Fruit fly (Drosophila melanogaster) whole organism, pupa: ENCODE results near the gene RluA-1.
A peak's percentile ranks its signal among the peaks of the same experiment; 100 is the strongest.

Source experiments
- CG10348 ChIP-seq: fragments of 200-800 bp; sonication (Bioruptor generic); IDR thresholded peaks from 2 replicates; pipeline ENCODE4 v1.3.6; 2022; ENCODE audit warnings: missing biosample characterization, missing genetic modification characterization
- CG12605 ChIP-seq: fragments of 200-800 bp; sonication (Bioruptor generic); IDR thresholded peaks from 2 replicates; pipeline ENCODE4 v1.3.6; 2022; ENCODE audit warnings: missing biosample characterization, missing genetic modification characterization
- CG13204 ChIP-seq: fragments of 200-800 bp; sonication (Bioruptor generic); optimal IDR thresholded peaks from 2 replicates; lab custom pipeline; 2018; ENCODE audit warnings: missing biosample characterization, mild to moderate bottlenecking, missing genetic modification characterization, moderate library complexity
- CG14655 ChIP-seq: fragments of 200-800 bp; sonication (Bioruptor generic); optimal IDR thresholded peaks from 3 replicates; lab custom pipeline; 2017; ENCODE audit warnings: mild to moderate bottlenecking, missing biosample characterization, missing genetic modification reagents, missing genetic modification characterization
- CG15710 ChIP-seq: fragments of 200-800 bp; sonication (Bioruptor generic); optimal IDR thresholded peaks from 2 replicates; lab custom pipeline; 2018; ENCODE audit warnings: missing biosample characterization, mild to moderate bottlenecking, missing genetic modification characterization, moderate library complexity
- CG17806 ChIP-seq: fragments of 200-800 bp; sonication (Bioruptor generic); optimal IDR thresholded peaks from 2 replicates; lab custom pipeline; 2018; ENCODE audit warnings: missing biosample characterization, mild to moderate bottlenecking, missing genetic modification characterization, moderate library complexity
- CG32121 ChIP-seq: fragments of 200-800 bp; sonication (Bioruptor generic); IDR thresholded peaks from 2 replicates; pipeline ENCODE4 v1.3.6; 2022; ENCODE audit warnings: missing biosample characterization, missing genetic modification characterization
- CG34367 ChIP-seq: fragments of 200-800 bp; sonication (Bioruptor generic); optimal IDR thresholded peaks from 2 replicates; lab custom pipeline; 2018; ENCODE audit warnings: missing biosample characterization, mild to moderate bottlenecking, missing genetic modification characterization
- CG4496 ChIP-seq: fragments of 200-800 bp; sonication (Bioruptor generic); IDR thresholded peaks from 3 replicates; pipeline ENCODE4 v1.3.6; 2022; ENCODE audit warnings: missing biosample characterization, missing genetic modification characterization
- CG8159 ChIP-seq: fragments of 200-800 bp; sonication (Bioruptor generic); optimal IDR thresholded peaks from 3 replicates; lab custom pipeline; 2018; ENCODE audit warnings: missing biosample characterization, mild to moderate bottlenecking, missing genetic modification characterization, moderate library complexity
- CG8301 ChIP-seq: fragments of 200-800 bp; sonication (Bioruptor generic); optimal IDR thresholded peaks from 2 replicates; lab custom pipeline; 2018; ENCODE audit warnings: missing biosample characterization, mild to moderate bottlenecking, missing genetic modification characterization
- CG9948 ChIP-seq: fragments of 200-800 bp; sonication (Bioruptor generic); optimal IDR thresholded peaks from 2 replicates; lab custom pipeline; 2018; ENCODE audit warnings: missing biosample characterization, mild to moderate bottlenecking, missing genetic modification characterization, moderate library complexity
- D1 ChIP-seq: fragments of 200-800 bp; sonication (Bioruptor generic); optimal IDR thresholded peaks from 2 replicates; lab custom pipeline; 2018; ENCODE audit warnings: missing biosample characterization, mild to moderate bottlenecking, missing genetic modification characterization, moderate library complexity
- EcR ChIP-seq: fragments of 200-800 bp; sonication (Bioruptor generic); optimal IDR thresholded peaks from 3 replicates; lab custom pipeline; 2019; ENCODE audit warnings: missing biosample characterization, missing genetic modification characterization, mild to moderate bottlenecking, moderate library complexity, missing genetic modification reagents
- Ets98B ChIP-seq: fragments of 200-800 bp; sonication (Bioruptor generic); IDR thresholded peaks from 2 replicates; pipeline ENCODE4 v1.3.6; 2022; ENCODE audit warnings: missing biosample characterization, missing genetic modification characterization
- Pif1A ChIP-seq: fragments of 200-800 bp; sonication (Bioruptor generic); optimal IDR thresholded peaks from 3 replicates; lab custom pipeline; 2016; ENCODE audit warnings: missing biosample characterization, missing genetic modification characterization
- Pif1B ChIP-seq: fragments of 200-800 bp; sonication (Bioruptor generic); optimal IDR thresholded peaks from 3 replicates; lab custom pipeline; 2016; ENCODE audit warnings: missing biosample characterization, missing genetic modification characterization
- Snoo ChIP-seq: fragments of 200-800 bp; sonication (Bioruptor generic); optimal IDR thresholded peaks from 3 replicates; lab custom pipeline; 2017; ENCODE audit warnings: missing biosample characterization, mild to moderate bottlenecking, missing genetic modification characterization, inconsistent platforms
- fd96Ca ChIP-seq: fragments of 200-800 bp; sonication (Bioruptor generic); IDR thresholded peaks from 3 replicates; pipeline ENCODE4 v1.3.6; 2022; ENCODE audit warnings: missing biosample characterization, missing genetic modification characterization
- gl ChIP-seq: fragments of 200-800 bp; sonication (Bioruptor generic); optimal IDR thresholded peaks from 2 replicates; lab custom pipeline; 2018; ENCODE audit warnings: missing biosample characterization, mild to moderate bottlenecking, missing genetic modification characterization
- rn ChIP-seq: fragments of 200-800 bp; sonication (Bioruptor generic); IDR thresholded peaks from 2 replicates; pipeline ENCODE4 v1.3.6; 2022; ENCODE audit warnings: missing biosample characterization, missing genetic modification characterization

RluA-1 gene

dm6 chr2L:10442048-10442790, 31.9 kb downstream of the RluA-1 start, which contains the start of gene loh:
Gene loh, plus strand, starts transcription at chr2L:10442534.
- TF ChIP-seq gl (tag; lab: Kevin White, UChicago) (no peak), CG15710 (no peak), Snoo (tag; lab: Kevin White, UChicago) (peak; percentile 41), Pif1A (no peak), CG8159 (tag; lab: Kevin White, UChicago) (no peak), CG10348 (GFP tag; lab: Robert Waterston, UW) (no peak)

- TF ChIP-seq Pif1B (GFP tag; lab: Kevin White, UChicago) (no peak), D1 (tag; lab: Kevin White, UChicago) (no peak), CG4496 (GFP tag; lab: Robert Waterston, UW) (no peak), CG13204 (GFP tag; lab: Kevin White, UChicago) (no peak), EcR (GFP tag; lab: Kevin White, UChicago) (no peak), rn (GFP tag; lab: Robert Waterston, UW) (no peak), CG34367 (tag; lab: Kevin White, UChicago) (no peak), CG10348 (GFP tag; lab: Robert Waterston, UW) (no peak), gl (tag; lab: Kevin White, UChicago) (no peak), CG15710 (no peak), CG14655 (GFP tag; lab: Kevin White, UChicago) (no peak), CG8159 (tag; lab: Kevin White, UChicago) (no peak), Ets98B (GFP tag; lab: Robert Waterston, UW) (no peak), CG32121 (GFP tag; lab: Robert Waterston, UW) (no peak), Snoo (tag; lab: Kevin White, UChicago) (no peak), CG9948 (no peak), CG17806 (tag; lab: Kevin White, UChicago) (no peak), Pif1A (no peak), CG8301 (tag; lab: Kevin White, UChicago) (no peak)
- TF ChIP-seq, all 21 proteins: peak for 0
Observed at dm6 chr2L:10439174-10439573, 35.0 kb downstream of the RluA-1 start, which contains the start of gene Nse4. Gene Nse4, plus strand, starts transcription at chr2L:10439440.

dm6 chr2L:10437317-10437716, 36.8 kb downstream of the RluA-1 start, which contains the start of gene STUB1:
Gene STUB1, plus strand, starts transcription at chr2L:10437548.
- TF ChIP-seq D1 (tag; lab: Kevin White, UChicago), result no peak
- no peak for TF ChIP-seq Ets98B (GFP tag; lab: Robert Waterston, UW)
- TF ChIP-seq CG13204 (GFP tag; lab: Kevin White, UChicago), result no peak
- no peak for TF ChIP-seq CG34367 (tag; lab: Kevin White, UChicago)
- no peak for TF ChIP-seq CG9948
- TF ChIP-seq CG17806 (tag; lab: Kevin White, UChicago), result no peak
- no peak for TF ChIP-seq CG8159 (tag; lab: Kevin White, UChicago)
- TF ChIP-seq Snoo (tag; lab: Kevin White, UChicago), result no peak
- TF ChIP-seq CG4496 (GFP tag; lab: Robert Waterston, UW), result no peak
- TF ChIP-seq gl (tag; lab: Kevin White, UChicago), result no peak
- no peak for TF ChIP-seq rn (GFP tag; lab: Robert Waterston, UW)
- no peak for TF ChIP-seq CG15710
- TF ChIP-seq CG10348 (GFP tag; lab: Robert Waterston, UW), result no peak
- no peak for TF ChIP-seq CG32121 (GFP tag; lab: Robert Waterston, UW)
- TF ChIP-seq, all 21 proteins: peak for 0

- no peak for TF ChIP-seq CG32121 (GFP tag; lab: Robert Waterston, UW)
- TF ChIP-seq fd96Ca (GFP tag; lab: Robert Waterston, UW), result no peak
- TF ChIP-seq CG10348 (GFP tag; lab: Robert Waterston, UW), result no peak
- TF ChIP-seq gl (tag; lab: Kevin White, UChicago), result no peak
- no peak for TF ChIP-seq CG15710
- TF ChIP-seq CG12605 (GFP tag; lab: Robert Waterston, UW), result no peak
- no peak for TF ChIP-seq Pif1A
- TF ChIP-seq CG9948, result no peak
- no peak for TF ChIP-seq Ets98B (GFP tag; lab: Robert Waterston, UW)
- no peak for TF ChIP-seq D1 (tag; lab: Kevin White, UChicago)
- TF ChIP-seq Pif1B (GFP tag; lab: Kevin White, UChicago), result no peak
- no peak for TF ChIP-seq CG8301 (tag; lab: Kevin White, UChicago)
- TF ChIP-seq CG14655 (GFP tag; lab: Kevin White, UChicago), result no peak
Observed at dm6 chr2L:10435606-10436160, 38.5 kb downstream of the RluA-1 start, which contains the start of the genes TBC1D16 and holn1. Gene TBC1D16, minus strand, starts transcription at chr2L:10435656. Gene holn1, plus strand, starts transcription at chr2L:10435995.

dm6 chr2L:10430802-10431476, 43.2 kb downstream of the RluA-1 start, which contains the start of the genes Bug22 and TfIIB:
Gene Bug22, minus strand, starts transcription at chr2L:10430918.
Gene TfIIB, plus strand, starts transcription at chr2L:10431338.
- TF ChIP-seq CG17806 (tag; lab: Kevin White, UChicago), result peak; percentile 46
- TF ChIP-seq CG13204 (GFP tag; lab: Kevin White, UChicago), result no peak
- TF ChIP-seq Snoo (tag; lab: Kevin White, UChicago), result peak; percentile 51
- TF ChIP-seq CG32121 (GFP tag; lab: Robert Waterston, UW), result peak; percentile 65
- peak; percentile 51 for TF ChIP-seq CG15710
- peak; percentile 61; the same call in 2 of the 3 replicates for TF ChIP-seq CG4496 (GFP tag; lab: Robert Waterston, UW)
- peak; percentile 46 for TF ChIP-seq CG9948
- 0 out of 2 replicates have a peak, but pooled peaks have one; percentile 29 for TF ChIP-seq rn (GFP tag; lab: Robert Waterston, UW)
- no peak for TF ChIP-seq EcR (GFP tag; lab: Kevin White, UChicago)
